Worm (Caenorhabditis elegans) whole organism, L1 larva: Measurements from ENCODE around the gene abf-6.

ENCODE experiments used
- ama-1 ChIP-seq: fragments of 150-350 bp; optimal IDR thresholded peaks from 2 replicates; lab custom pipeline; 2014
- blmp-1 ChIP-seq: fragments of 150-350 bp; optimal IDR thresholded peaks from 2 replicates; lab custom pipeline; 2014; ENCODE audit warnings: missing biosample characterization, missing genetic modification characterization
- ces-1 ChIP-seq: fragments of 150-350 bp; optimal IDR thresholded peaks from 2 replicates; lab custom pipeline; 2014; ENCODE audit warnings: missing biosample characterization, missing genetic modification reagents, missing genetic modification characterization
- dsc-1 ChIP-seq: sonication (generic microtip); optimal IDR thresholded peaks from 2 replicates; lab custom pipeline; 2016; ENCODE audit warnings: mild to moderate bottlenecking, missing genetic modification characterization, missing compliant biosample characterization
- lin-39 ChIP-seq: fragments of 150-350 bp; optimal IDR thresholded peaks from 2 replicates; lab custom pipeline; 2014; ENCODE audit warnings: missing biosample characterization, missing genetic modification reagents, missing genetic modification characterization
- lir-3 ChIP-seq: sonication (generic microtip); optimal IDR thresholded peaks from 2 replicates; lab custom pipeline; 2016; ENCODE audit warnings: mild to moderate bottlenecking, missing genetic modification characterization, moderate library complexity, missing compliant biosample characterization; ENCODE audit not compliant: poor library complexity
- nhr-12 ChIP-seq: sonication (generic microtip); optimal IDR thresholded peaks from 2 replicates; lab custom pipeline; 2017; ENCODE audit warnings: missing biosample characterization, missing genetic modification characterization
- snpc-4 ChIP-seq: fragments of 150-350 bp; optimal IDR thresholded peaks from 2 replicates; lab custom pipeline; 2014; ENCODE audit warnings: missing biosample characterization, missing genetic modification characterization
- zag-1 ChIP-seq: fragments of 150-350 bp; optimal IDR thresholded peaks from 2 replicates; lab custom pipeline; 2014; ENCODE audit warnings: missing biosample characterization, missing genetic modification characterization

- TF ChIP-seq snpc-4 (tag; lab: Kevin White, UChicago) (no peak), nhr-12 (tag; lab: Kevin White, UChicago) (no peak), blmp-1 (peak; percentile 81), dsc-1 (tag; lab: Kevin White, UChicago) (no peak), ama-1 (lab: Kevin White, UChicago) (no peak), lin-39 (tag; lab: Kevin White, UChicago) (no peak), lir-3 (tag; lab: Kevin White, UChicago) (no peak), ces-1 (GFP tag; lab: Kevin White, UChicago) (no peak), zag-1 (no peak)
Measured at ce11 chrX:12834848-12835247, 40.9 kb downstream of the abf-6 start.
